Worm (Caenorhabditis elegans): Measurements from ENCODE around the gene K02F3.12.
A peak's percentile ranks its signal among the peaks of the same experiment; 100 is the strongest.

The K02F3.12 gene

DNA sequence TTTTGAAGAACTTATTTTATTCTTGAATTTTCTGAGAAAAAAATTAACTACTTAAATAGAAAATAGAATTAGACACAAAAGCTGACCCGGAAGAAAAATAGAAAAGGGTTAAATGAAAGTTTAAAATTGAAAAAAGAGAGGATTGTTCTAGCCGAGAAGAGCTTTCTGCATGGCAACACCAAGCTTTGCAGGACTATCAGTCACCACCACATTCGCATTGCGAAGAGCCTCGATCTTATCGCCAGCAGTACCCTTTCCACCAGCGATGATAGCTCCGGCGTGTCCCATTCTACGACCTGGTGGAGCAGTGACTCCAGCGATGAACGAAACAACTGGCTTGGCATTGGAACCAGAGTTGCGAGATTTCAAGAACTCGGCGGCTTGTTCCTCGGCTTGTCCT is 43.8 kb downstream of the K02F3.12 start:
- TF ChIP-seq efl-1 (optimal IDR thresholded peaks at IDR 0.05) (no peak), efl-1 (GFP tag; optimal IDR thresholded peaks at IDR 0.05 in 1 of 2) (no peak), fkh-10 (GFP tag; optimal IDR thresholded peaks at IDR 0.05) (no peak)

DNA sequence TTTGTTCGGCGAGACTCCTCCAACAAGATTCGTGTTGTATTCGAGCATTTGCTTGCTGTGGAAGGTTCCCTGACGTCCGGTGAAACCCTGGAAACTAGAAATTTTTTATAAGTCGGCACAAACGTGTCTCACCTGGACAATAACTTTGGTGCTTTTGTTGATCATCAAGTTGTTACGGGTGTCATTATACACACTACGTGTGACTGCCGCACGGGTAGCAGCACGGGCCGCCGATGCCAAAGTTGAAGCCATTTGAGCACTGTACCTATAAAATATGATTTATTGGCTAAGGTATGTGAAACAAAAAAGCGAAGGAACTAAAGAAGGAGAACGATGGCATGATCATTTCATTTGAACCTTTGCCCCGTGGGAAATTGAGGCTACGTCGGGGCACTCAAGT is 44.8 kb downstream of the K02F3.12 start, which contains the start of gene sucl-2:
TSS of gene sucl-2 (minus strand) at position 265 of the 400 bp plus-strand sequence.
- TF ChIP-seq hpl-2 (GFP tag; optimal IDR thresholded peaks at IDR 0.05), result no peak
- TF ChIP-seq efl-1 (optimal IDR thresholded peaks at IDR 0.05), result no peak
- TF ChIP-seq efl-1 (GFP tag; optimal IDR thresholded peaks at IDR 0.05 in 1 of 2), result peak in 1 of 2 experiments; percentile 90
- no peak for TF ChIP-seq nhr-76 (tag; optimal IDR thresholded peaks at IDR 0.05)

- TF ChIP-seq nhr-71 (tag; optimal IDR thresholded peaks at IDR 0.05), result peak; percentile 36
- TF ChIP-seq snu-23 (GFP tag; optimal IDR thresholded peaks at IDR 0.05), result peak; percentile 3
- TF ChIP-seq mep-1 (tag; optimal IDR thresholded peaks at IDR 0.05), result no peak
- TF ChIP-seq lin-13 (GFP tag; optimal IDR thresholded peaks at IDR 0.05), result no peak
- no peak for TF ChIP-seq nhr-11 (tag; optimal IDR thresholded peaks at IDR 0.05)
- TF ChIP-seq mdl-1 (tag; optimal IDR thresholded peaks at IDR 0.05), result no peak
- TF ChIP-seq nhr-84 (tag; optimal IDR thresholded peaks at IDR 0.05), result no peak
- TF ChIP-seq efl-1 (optimal IDR thresholded peaks at IDR 0.05), result peak; percentile 55 to 70
- peak; percentile 78 to 97 for TF ChIP-seq efl-1 (GFP tag; optimal IDR thresholded peaks at IDR 0.05 in 1 of 2)
- TF ChIP-seq ceh-63 (GFP tag; optimal IDR thresholded peaks at IDR 0.05), result no peak
- TF ChIP-seq dsc-1 (tag; optimal IDR thresholded peaks at IDR 0.05), result no peak
- peak; percentile 6 for TF ChIP-seq nhr-20 (tag; optimal IDR thresholded peaks at IDR 0.05)
- TF ChIP-seq nhr-47 (tag; optimal IDR thresholded peaks at IDR 0.05), result peak; percentile 4
- TF ChIP-seq ztf-11 (tag; optimal IDR thresholded peaks at IDR 0.05), result no peak
- no peak for TF ChIP-seq elt-2 (tag; optimal IDR thresholded peaks at IDR 0.05)
- no peak for TF ChIP-seq ztf-4 (tag; optimal IDR thresholded peaks at IDR 0.05)
- no peak for TF ChIP-seq aly-2 (tag; optimal IDR thresholded peaks at IDR 0.05)
- TF ChIP-seq lin-15B (tag; optimal IDR thresholded peaks at IDR 0.05), result peak; percentile 42
- TF ChIP-seq lir-3 (tag; optimal IDR thresholded peaks at IDR 0.05; ENCODE audit: poor library complexity), result no peak
- TF ChIP-seq skn-1 (tag; optimal IDR thresholded peaks at IDR 0.05), result no peak
- TF ChIP-seq ceh-90 (tag; optimal IDR thresholded peaks at IDR 0.05), result no peak
- TF ChIP-seq fos-1 (tag; optimal IDR thresholded peaks at IDR 0.05), result no peak
- TF ChIP-seq vab-15 (tag; optimal IDR thresholded peaks at IDR 0.05), result no peak
- TF ChIP-seq nhr-85 (tag), result no peak
- peak; percentile 9 for TF ChIP-seq blmp-1 (tag; optimal IDR thresholded peaks at IDR 0.05)
- peak; percentile 61 to 81 (median 73) for TF ChIP-seq dpl-1 (GFP tag; optimal IDR thresholded peaks at IDR 0.05)
- no peak for TF ChIP-seq nhr-76 (tag; optimal IDR thresholded peaks at IDR 0.05)
- TF ChIP-seq sup-37 (GFP tag; optimal IDR thresholded peaks at IDR 0.05), result no peak
- TF ChIP-seq unc-86 (tag; optimal IDR thresholded peaks at IDR 0.05), result no peak
- peak; percentile 15 for TF ChIP-seq C16A3.4 (tag; optimal IDR thresholded peaks at IDR 0.05)
- no peak for TF ChIP-seq ets-5 (GFP tag; IDR thresholded peaks at IDR 0.05)
- no peak for TF ChIP-seq hlh-4 (tag; optimal IDR thresholded peaks at IDR 0.05)
- no peak for TF ChIP-seq nhr-19 (GFP tag; conservative IDR thresholded peaks at IDR 0.05)
- TF ChIP-seq unc-130 (tag; optimal IDR thresholded peaks at IDR 0.05), result no peak
- TF ChIP-seq nhr-28 (tag; optimal IDR thresholded peaks at IDR 0.05), result no peak
- no peak for TF ChIP-seq unc-98 (GFP tag; IDR thresholded peaks at IDR 0.05)
- no peak for TF ChIP-seq F16B12.6 (tag; optimal IDR thresholded peaks at IDR 0.05)
- peak; percentile 42 to 87 for TF ChIP-seq lin-35 (GFP tag; optimal IDR thresholded peaks at IDR 0.05)
These were observed 45.4 kb downstream of the K02F3.12 start for ce11 chrIII:901600-902250.
